Fruit fly (Drosophila melanogaster) whole organism, wandering third instar larva: ENCODE measurements around the gene comm.

ENCODE experiments used
- Hnf4 ChIP-seq: fragments of 200-800 bp; sonication (Bioruptor generic); optimal IDR thresholded peaks from 2 replicates; lab custom pipeline; 2016; ENCODE audit warnings: missing biosample characterization, mild to moderate bottlenecking, missing genetic modification characterization
- Myc ChIP-seq: fragments of >200 bp; optimal IDR thresholded peaks from 2 replicates; lab custom pipeline; 2017
- br ChIP-seq: fragments of 200-800 bp; sonication (Bioruptor generic); optimal IDR thresholded peaks from 2 replicates; lab custom pipeline; 2016; ENCODE audit warnings: missing biosample characterization, missing genetic modification characterization
- brk ChIP-seq: fragments of 200-800 bp; sonication (Bioruptor generic); optimal IDR thresholded peaks from 2 replicates; lab custom pipeline; 2016; ENCODE audit warnings: missing biosample characterization, mild to moderate bottlenecking, missing genetic modification characterization
- jim ChIP-seq: fragments of 175-275, 200-325 bp; sonication (Bioruptor generic); optimal IDR thresholded peaks from 2 replicates; lab custom pipeline; 2016; ENCODE audit warnings: missing biosample characterization, mild to moderate bottlenecking, missing genetic modification characterization
- psq ChIP-seq: fragments of 200-800 bp; sonication (Bioruptor generic); optimal IDR thresholded peaks from 3 replicates; lab custom pipeline; 2017; ENCODE audit warnings: missing biosample characterization, mild to moderate bottlenecking, missing genetic modification characterization, moderate library complexity
- rgr ChIP-seq: fragments of 200-800 bp; sonication (Bioruptor generic); optimal IDR thresholded peaks from 3 replicates; lab custom pipeline; 2016; ENCODE audit warnings: missing biosample characterization, mild to moderate bottlenecking, missing genetic modification characterization
- sv ChIP-seq: fragments of 200-800 bp; sonication (Bioruptor generic); optimal IDR thresholded peaks from 3 replicates; lab custom pipeline; 2016; ENCODE audit warnings: missing biosample characterization, missing genetic modification characterization
- usp ChIP-seq: fragments of >200 bp; optimal IDR thresholded peaks from 2 replicates; lab custom pipeline; 2017; ENCODE audit warnings: missing biosample characterization, missing genetic modification characterization

DNA sequence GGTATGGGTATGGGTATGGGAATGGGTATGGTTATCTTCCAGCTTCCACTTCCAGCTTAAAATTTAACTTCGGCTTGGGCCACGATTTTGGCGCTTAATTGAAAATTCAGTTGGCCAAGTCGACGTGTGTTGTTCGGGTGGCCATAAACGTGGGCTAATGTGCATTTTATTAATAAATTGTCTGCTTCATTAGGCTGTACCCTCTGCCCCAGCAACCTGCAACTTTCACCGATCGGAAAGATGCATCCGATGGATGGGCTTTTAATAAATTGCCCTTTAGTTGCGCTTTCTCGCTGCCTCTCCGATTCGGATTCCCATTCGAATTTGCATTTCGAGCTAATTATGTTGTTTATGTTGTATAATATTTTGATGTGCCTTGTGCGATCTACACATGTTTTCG is 33.0 kb downstream of the comm start:
- TF ChIP-seq Myc (no peak), psq (GFP tag; lab: Kevin White, UChicago) (no peak), jim (GFP tag; lab: Kevin White, UChicago) (no peak), sv (GFP tag; lab: Kevin White, UChicago) (no peak), brk (GFP tag; lab: Kevin White, UChicago) (no peak), rgr (GFP tag; lab: Kevin White, UChicago) (no peak), usp (GFP tag; lab: Kevin White, UChicago) (no peak), Hnf4 (GFP tag; lab: Kevin White, UChicago) (no peak), br (GFP tag; lab: Kevin White, UChicago) (no peak)
